Worm (Caenorhabditis elegans): Measurements from ENCODE around the gene oac-54.

DNA sequence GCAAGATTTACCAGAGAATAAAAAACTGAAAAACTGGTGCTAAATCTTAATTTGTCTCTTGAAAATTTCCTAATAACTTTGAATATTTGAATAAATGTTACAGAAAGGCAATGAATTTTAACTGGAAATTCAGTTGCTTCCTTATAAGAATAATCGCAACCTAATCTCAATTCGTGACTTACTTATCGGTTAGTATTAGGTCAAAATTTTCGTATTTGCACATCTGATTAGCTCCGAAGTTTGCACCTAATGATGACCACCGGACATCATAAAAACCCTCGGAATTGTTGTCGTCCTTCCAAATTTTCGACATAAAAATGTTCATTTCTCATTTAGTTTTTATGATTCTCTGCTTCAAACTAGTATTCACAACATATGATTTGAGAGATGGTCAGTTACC lies 20.1 kb upstream of the oac-54 start, which contains the start of gene C16D2.3:
- TF ChIP-seq nfya-1 (tag; optimal IDR thresholded peaks at IDR 0.05) (no peak), F13H6.1 (tag; optimal IDR thresholded peaks at IDR 0.05) (no peak), unc-55 (GFP tag; optimal IDR thresholded peaks at IDR 0.05) (no peak), eyg-1 (tag; optimal IDR thresholded peaks at IDR 0.05) (no peak), pag-3 (tag; optimal IDR thresholded peaks at IDR 0.05; ENCODE audit: borderline replicate concordance) (no peak), pqm-1 (tag; optimal IDR thresholded peaks at IDR 0.05) (no peak), elt-2 (tag; optimal IDR thresholded peaks at IDR 0.05) (no peak)

All from whole organism, late embryonic.